Fruit fly (Drosophila melanogaster) whole organism, adult: ENCODE data around the gene CG9702.

Source experiments
- CG14711 ChIP-seq: fragments of 200-800 bp; sonication (Bioruptor generic); optimal IDR thresholded peaks from 2 replicates; lab custom pipeline; 2018; ENCODE audit warnings: missing biosample characterization, mild to moderate bottlenecking, missing genetic modification characterization, moderate library complexity
- CG33017 ChIP-seq: fragments of 200-800 bp; sonication (Bioruptor generic); optimal IDR thresholded peaks from 2 replicates; lab custom pipeline; 2018; ENCODE audit warnings: missing biosample characterization, mild to moderate bottlenecking, missing genetic modification characterization, moderate library complexity
- CG5204 ChIP-seq: fragments of 200-800 bp; sonication (Bioruptor generic); optimal IDR thresholded peaks from 2 replicates; lab custom pipeline; 2016; ENCODE audit warnings: missing biosample characterization, missing genetic modification characterization
- Mnt ChIP-seq: fragments of 200-800 bp; sonication (Bioruptor generic); optimal IDR thresholded peaks from 2 replicates; lab custom pipeline; 2016; ENCODE audit warnings: missing biosample characterization, mild to moderate bottlenecking, missing genetic modification characterization
- ovo ChIP-seq: fragments of 200-800 bp; sonication (Bioruptor generic); optimal IDR thresholded peaks from 2 replicates; lab custom pipeline; 2016; ENCODE audit warnings: missing biosample characterization, missing genetic modification characterization
- pad ChIP-seq: fragments of 200-800 bp; sonication (Bioruptor generic); optimal IDR thresholded peaks from 3 replicates; lab custom pipeline; 2017; ENCODE audit warnings: missing biosample characterization, missing genetic modification characterization, mild to moderate bottlenecking, moderate library complexity, missing genetic modification reagents
- tj ChIP-seq: fragments of 200-800 bp; sonication (Bioruptor generic); optimal IDR thresholded peaks from 3 replicates; lab custom pipeline; 2017; ENCODE audit warnings: missing biosample characterization, mild to moderate bottlenecking, missing genetic modification characterization, moderate library complexity
- toe ChIP-seq: fragments of 200-800 bp; sonication (Bioruptor generic); optimal IDR thresholded peaks from 2 replicates; lab custom pipeline; 2016; ENCODE audit warnings: missing biosample characterization, missing genetic modification characterization

dm6 chr3R:30531129-30531708 lies 48.0 kb upstream of the CG9702 start:
- TF ChIP-seq toe (GFP tag; lab: Kevin White, UChicago), result no peak
- TF ChIP-seq Mnt (GFP tag; lab: Kevin White, UChicago), result no peak
- no peak for TF ChIP-seq CG5204
- TF ChIP-seq CG33017 (tag; lab: Kevin White, UChicago), result no peak
- no peak for TF ChIP-seq tj (GFP tag; lab: Kevin White, UChicago)
- TF ChIP-seq pad (GFP tag; lab: Kevin White, UChicago), result no peak
- TF ChIP-seq CG14711 (tag; lab: Kevin White, UChicago), result no peak
- no peak for TF ChIP-seq ovo
